Worm (Caenorhabditis elegans): Measurements from ENCODE around the gene B0280.9.

The B0280.9 gene

DNA sequence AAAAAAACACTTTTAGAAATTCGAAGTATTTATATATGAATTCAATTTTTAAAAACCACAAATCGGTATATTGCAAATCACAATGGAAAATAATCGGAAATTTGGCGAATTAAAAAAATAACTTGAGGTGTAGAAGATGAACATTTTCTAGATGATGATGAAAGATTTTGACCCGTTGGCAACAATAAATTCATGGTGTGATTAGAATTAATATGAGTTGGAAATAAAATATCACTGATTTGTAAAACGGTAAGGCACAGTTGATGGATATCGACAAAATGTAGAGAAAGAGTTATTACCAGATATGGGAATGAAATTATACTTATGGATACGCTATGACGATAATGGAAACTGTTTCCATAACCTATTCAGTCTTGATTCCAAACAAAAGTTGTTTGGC is 10.4 kb downstream of the B0280.9 start:
- no peak for TF ChIP-seq klf-2 (GFP tag; conservative IDR thresholded peaks at IDR 0.05)
- no peak for TF ChIP-seq flt-1 (GFP tag; IDR thresholded peaks at IDR 0.05)
- TF ChIP-seq ref-1 (GFP tag; conservative IDR thresholded peaks at IDR 0.05): no peak
- no peak for TF ChIP-seq tab-1 (GFP tag; IDR thresholded peaks at IDR 0.05)
- TF ChIP-seq T22C8.4 (GFP tag; IDR thresholded peaks at IDR 0.05): no peak
- TF ChIP-seq ztf-29 (GFP tag; IDR thresholded peaks at IDR 0.05): no peak

DNA sequence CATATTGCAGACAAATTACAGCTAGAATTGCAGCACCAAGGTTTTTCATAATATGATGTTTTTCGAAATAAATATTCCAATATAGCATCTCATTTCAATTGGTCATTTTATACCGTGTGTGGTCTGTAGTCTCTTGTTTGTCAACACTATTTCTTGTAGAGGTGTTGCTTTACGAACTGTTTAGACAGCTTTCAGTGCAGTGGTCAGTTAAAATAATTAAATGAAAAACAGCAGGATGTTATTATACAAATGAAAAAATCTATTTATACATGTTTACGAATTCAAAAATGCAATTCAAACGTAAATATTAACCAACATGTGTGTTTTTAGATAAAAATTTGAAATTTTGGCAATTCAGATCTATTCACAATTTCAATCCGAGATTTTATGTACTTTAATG is 10.9 kb downstream of the B0280.9 start, which contains the start of gene B0280.7:
TSS of gene B0280.7 (minus strand) at position 101 of the 400 bp plus-strand sequence.
- TF ChIP-seq cog-1 (tag; optimal IDR thresholded peaks at IDR 0.05): no peak
- no peak for TF ChIP-seq flt-1 (GFP tag; IDR thresholded peaks at IDR 0.05)
- no peak for TF ChIP-seq T22C8.4 (GFP tag; IDR thresholded peaks at IDR 0.05)
- TF ChIP-seq ztf-23 (GFP tag; IDR thresholded peaks at IDR 0.05): no peak
- no peak for TF ChIP-seq ref-1 (GFP tag; conservative IDR thresholded peaks at IDR 0.05)
- TF ChIP-seq ztf-29 (GFP tag; IDR thresholded peaks at IDR 0.05): no peak
- TF ChIP-seq klf-2 (GFP tag; conservative IDR thresholded peaks at IDR 0.05): no peak
- no peak for TF ChIP-seq tab-1 (GFP tag; IDR thresholded peaks at IDR 0.05)
- no peak for TF ChIP-seq med-1 (GFP tag; optimal IDR thresholded peaks at IDR 0.05; ENCODE audit: insufficient read depth)

DNA sequence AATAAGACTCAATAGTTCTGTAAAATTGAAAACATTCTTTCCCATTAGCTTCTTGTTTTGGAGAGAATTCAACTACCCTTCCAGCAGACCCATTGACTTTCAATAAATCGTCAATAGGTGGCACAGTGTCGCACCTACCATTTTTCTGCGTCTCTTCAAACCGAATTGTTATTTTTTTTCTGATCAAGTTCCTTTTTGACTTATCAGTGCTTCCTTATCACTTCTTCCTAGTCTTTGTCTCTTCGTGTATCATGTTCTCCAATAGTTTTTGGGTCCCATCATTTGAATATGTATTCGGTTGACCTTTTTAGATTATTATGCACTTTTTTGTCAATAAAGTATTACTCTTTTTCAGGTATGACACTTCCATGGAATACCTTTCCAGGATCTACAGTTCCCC is 14.7 kb downstream of the B0280.9 start, which contains the start of gene odd-1:
TSS of gene odd-1 (plus strand) at position 349 of the 400 bp plus-strand sequence.
- TF ChIP-seq flt-1 (GFP tag; IDR thresholded peaks at IDR 0.05) (no peak), med-1 (GFP tag; optimal IDR thresholded peaks at IDR 0.05; ENCODE audit: insufficient read depth) (no peak)

DNA sequence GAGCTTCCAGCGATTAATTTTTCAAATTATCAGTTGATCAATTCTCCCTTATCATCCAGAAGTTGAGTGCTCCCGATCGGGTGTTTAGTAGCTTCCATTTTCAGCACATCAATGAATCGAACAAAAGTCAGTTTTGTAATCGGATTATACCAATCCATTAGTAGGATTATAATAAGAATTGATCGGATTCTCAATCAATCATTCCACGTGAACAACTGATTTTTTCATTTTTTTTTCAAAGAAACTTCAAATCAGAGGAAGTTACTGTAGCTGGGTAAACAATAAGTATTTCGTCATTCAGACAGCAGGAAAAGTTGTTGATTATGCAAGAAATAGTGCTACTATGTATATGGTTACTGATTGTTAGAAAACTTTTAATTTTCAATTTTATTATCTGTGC is 15.8 kb downstream of the B0280.9 start:
- TF ChIP-seq tab-1 (GFP tag; IDR thresholded peaks at IDR 0.05): no peak
- no peak for TF ChIP-seq ztf-29 (GFP tag; IDR thresholded peaks at IDR 0.05)
- TF ChIP-seq klf-2 (GFP tag; conservative IDR thresholded peaks at IDR 0.05): no peak
- TF ChIP-seq flt-1 (GFP tag; IDR thresholded peaks at IDR 0.05): no peak
- TF ChIP-seq T22C8.4 (GFP tag; IDR thresholded peaks at IDR 0.05): no peak
- no peak for TF ChIP-seq ref-1 (GFP tag; conservative IDR thresholded peaks at IDR 0.05)
- TF ChIP-seq cog-1 (tag; optimal IDR thresholded peaks at IDR 0.05): no peak
- TF ChIP-seq ztf-23 (GFP tag; IDR thresholded peaks at IDR 0.05): no peak
- TF ChIP-seq med-1 (GFP tag; optimal IDR thresholded peaks at IDR 0.05; ENCODE audit: insufficient read depth): no peak

DNA sequence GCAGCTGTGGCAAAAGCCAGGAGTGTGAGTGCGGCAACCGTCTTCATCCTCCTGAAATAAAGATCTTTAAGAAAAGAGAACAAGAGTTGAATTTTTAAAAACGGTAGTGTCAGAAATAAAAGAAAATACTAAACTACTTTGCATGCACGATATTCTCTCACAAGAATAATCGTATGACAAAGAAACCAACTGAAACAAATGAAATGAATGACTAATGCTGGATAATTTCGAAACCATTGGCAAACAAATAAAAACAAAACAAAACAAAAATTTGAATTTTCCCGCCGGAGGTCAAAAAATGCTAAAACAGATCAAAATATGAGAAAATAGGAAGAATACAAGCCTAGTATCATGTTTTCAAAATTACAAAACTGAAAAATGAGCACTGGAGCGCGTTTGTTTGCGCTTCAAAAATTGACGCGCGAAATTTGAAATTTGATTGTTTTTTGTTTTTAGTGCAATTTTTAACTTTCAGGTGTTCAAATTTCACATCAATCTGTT is 18.7 kb downstream of the B0280.9 start, which contains the start of gene cpg-2:
TSS of gene cpg-2 (minus strand) at position 51 of the 501 bp plus-strand sequence.
- no peak for TF ChIP-seq tab-1 (GFP tag; IDR thresholded peaks at IDR 0.05)
- TF ChIP-seq klf-2 (GFP tag; conservative IDR thresholded peaks at IDR 0.05): no peak
- TF ChIP-seq ztf-23 (GFP tag; IDR thresholded peaks at IDR 0.05): no peak
- no peak for TF ChIP-seq flt-1 (GFP tag; IDR thresholded peaks at IDR 0.05)
- no peak for TF ChIP-seq ref-1 (GFP tag; conservative IDR thresholded peaks at IDR 0.05)
- no peak for TF ChIP-seq ztf-29 (GFP tag; IDR thresholded peaks at IDR 0.05)
- TF ChIP-seq T22C8.4 (GFP tag; IDR thresholded peaks at IDR 0.05): no peak
- TF ChIP-seq med-1 (GFP tag; optimal IDR thresholded peaks at IDR 0.05; ENCODE audit: insufficient read depth): no peak
- no peak for TF ChIP-seq cog-1 (tag; optimal IDR thresholded peaks at IDR 0.05)

DNA sequence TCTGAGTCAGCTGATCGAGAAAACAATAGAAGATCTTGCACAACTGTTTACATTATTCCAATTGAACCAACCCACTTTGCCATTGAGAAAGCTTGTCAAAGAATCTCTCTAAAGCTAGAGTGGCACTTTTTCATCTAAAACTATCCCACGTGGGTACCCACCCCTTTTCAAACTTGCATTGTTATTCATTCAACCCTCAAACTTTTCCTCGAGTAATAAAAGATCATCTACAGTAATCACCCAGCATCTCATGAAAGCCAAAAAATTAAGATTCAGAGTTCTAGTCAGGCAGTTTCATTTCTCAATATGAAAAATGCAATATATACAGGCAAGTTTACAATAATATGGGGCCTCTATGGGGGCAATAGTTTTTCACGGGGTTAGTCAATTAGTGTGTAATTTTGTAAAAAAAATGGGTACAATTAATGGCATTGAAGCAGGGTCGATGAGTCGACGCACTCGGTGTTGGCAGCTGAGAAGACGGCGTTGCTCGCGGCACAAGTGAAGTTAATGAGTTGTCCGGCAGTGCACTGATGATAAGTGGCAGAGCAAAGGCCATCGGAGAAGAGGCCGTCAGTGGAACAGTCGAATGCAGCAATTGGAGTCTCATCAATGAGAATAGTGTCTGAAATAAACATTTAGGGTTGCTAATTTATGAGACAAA is 20.7 kb downstream of the B0280.9 start:
- no peak for TF ChIP-seq cog-1 (tag; optimal IDR thresholded peaks at IDR 0.05)

DNA sequence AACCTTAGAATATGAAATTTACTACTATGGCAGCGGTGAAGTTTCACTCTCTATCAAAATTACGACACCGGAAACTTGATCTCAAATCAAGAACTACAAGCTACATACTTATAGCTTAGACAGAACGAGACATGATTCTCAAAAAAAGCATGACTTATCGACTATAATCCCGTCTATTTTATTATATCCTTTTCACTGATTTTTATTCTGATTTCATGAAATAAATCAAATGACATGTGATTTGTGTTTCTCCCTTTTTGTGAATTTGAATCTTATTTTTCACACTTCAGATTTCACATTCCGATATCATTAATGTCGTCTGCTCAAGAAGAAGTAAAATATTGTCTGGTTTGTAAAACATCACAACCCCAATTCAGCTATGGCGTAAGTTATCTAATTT is 22.7 kb downstream of the B0280.9 start, which contains the start of gene ZK418.11:
TSS of gene ZK418.11 (plus strand) at position 289 of the 400 bp plus-strand sequence.
- TF ChIP-seq flt-1 (GFP tag; IDR thresholded peaks at IDR 0.05) (no peak), ref-1 (GFP tag; conservative IDR thresholded peaks at IDR 0.05) (no peak), T22C8.4 (GFP tag; IDR thresholded peaks at IDR 0.05) (no peak), cog-1 (tag; optimal IDR thresholded peaks at IDR 0.05) (no peak), ztf-23 (GFP tag; IDR thresholded peaks at IDR 0.05) (no peak), tab-1 (GFP tag; IDR thresholded peaks at IDR 0.05) (no peak)

DNA sequence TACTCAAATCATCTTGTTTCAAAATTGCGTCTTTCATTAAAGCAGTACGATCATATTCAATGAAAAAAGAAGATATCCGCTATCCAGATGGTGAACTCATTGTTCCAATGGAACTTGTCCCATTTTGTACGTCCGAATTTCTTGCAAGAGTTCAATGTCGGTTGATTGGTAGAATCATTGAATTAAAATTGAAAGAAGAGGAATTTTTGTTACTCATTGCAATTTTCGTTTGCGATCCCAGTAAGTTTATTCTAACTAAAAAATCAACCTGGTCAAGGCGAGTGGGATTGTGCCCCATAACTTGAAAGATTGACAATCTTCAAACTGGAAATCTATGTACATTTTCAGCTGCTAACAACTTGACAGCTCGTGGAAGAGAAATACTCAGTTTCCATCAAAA is 26.2 kb downstream of the B0280.9 start:
- TF ChIP-seq ztf-23 (GFP tag; IDR thresholded peaks at IDR 0.05) (no peak), T22C8.4 (GFP tag; IDR thresholded peaks at IDR 0.05) (no peak), med-1 (GFP tag; optimal IDR thresholded peaks at IDR 0.05; ENCODE audit: insufficient read depth) (no peak), tab-1 (GFP tag; IDR thresholded peaks at IDR 0.05) (no peak), ref-1 (GFP tag; conservative IDR thresholded peaks at IDR 0.05) (no peak), klf-2 (GFP tag; conservative IDR thresholded peaks at IDR 0.05) (no peak), ztf-29 (GFP tag; IDR thresholded peaks at IDR 0.05) (no peak), cog-1 (tag; optimal IDR thresholded peaks at IDR 0.05) (no peak)

DNA sequence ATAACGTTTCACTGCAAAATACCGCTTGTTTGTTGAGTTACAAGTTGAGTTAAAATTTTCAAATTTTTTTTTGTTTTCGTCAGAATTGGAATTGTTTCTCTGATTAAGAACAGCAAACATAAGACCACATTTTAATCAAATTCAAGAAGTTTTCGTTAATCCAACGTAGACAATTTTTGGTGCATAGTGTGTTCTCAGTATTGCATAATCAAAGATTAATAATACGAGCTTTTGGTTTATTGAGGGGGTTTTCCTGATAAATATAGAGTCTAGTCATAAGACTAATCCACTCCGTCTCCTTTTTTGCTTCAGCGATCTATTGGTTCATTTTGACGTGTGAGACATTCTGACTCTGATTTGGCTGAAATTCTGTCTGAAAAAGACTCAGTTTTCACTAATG is 27.5 kb downstream of the B0280.9 start, which contains the start of gene nhr-9:
TSS of gene nhr-9 (plus strand) at position 307 of the 400 bp plus-strand sequence.
- no peak for TF ChIP-seq cog-1 (tag; optimal IDR thresholded peaks at IDR 0.05)
- no peak for TF ChIP-seq klf-2 (GFP tag; conservative IDR thresholded peaks at IDR 0.05)
- no peak for TF ChIP-seq ztf-29 (GFP tag; IDR thresholded peaks at IDR 0.05)
- TF ChIP-seq tab-1 (GFP tag; IDR thresholded peaks at IDR 0.05): no peak
- no peak for TF ChIP-seq ztf-23 (GFP tag; IDR thresholded peaks at IDR 0.05)
- TF ChIP-seq med-1 (GFP tag; optimal IDR thresholded peaks at IDR 0.05; ENCODE audit: insufficient read depth): no peak
- no peak for TF ChIP-seq ref-1 (GFP tag; conservative IDR thresholded peaks at IDR 0.05)
- TF ChIP-seq T22C8.4 (GFP tag; IDR thresholded peaks at IDR 0.05): no peak

DNA sequence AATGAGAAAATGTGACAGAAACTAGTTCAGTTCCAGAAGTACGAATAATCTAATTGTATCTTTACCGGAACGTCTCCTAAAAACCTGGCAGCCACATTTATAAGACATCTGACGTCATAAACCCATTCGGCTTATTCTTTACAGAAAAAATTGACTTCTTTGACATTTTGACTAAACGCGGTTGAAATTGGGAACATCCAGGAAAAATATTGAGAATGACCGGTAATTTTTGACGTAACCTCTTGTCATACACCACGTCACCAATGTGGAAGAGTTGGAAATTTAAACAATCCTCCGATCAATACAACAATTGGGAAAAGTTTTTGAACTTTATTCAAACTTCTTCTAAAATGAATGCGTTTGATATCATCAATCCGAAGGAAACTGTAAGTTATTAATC is 31.7 kb downstream of the B0280.9 start, which contains the start of gene ZK418.2:
TSS of gene ZK418.2 (plus strand) at position 301 of the 400 bp plus-strand sequence.
- no peak for TF ChIP-seq ztf-23 (GFP tag; IDR thresholded peaks at IDR 0.05)
- TF ChIP-seq T22C8.4 (GFP tag; IDR thresholded peaks at IDR 0.05): no peak
- TF ChIP-seq tab-1 (GFP tag; IDR thresholded peaks at IDR 0.05): no peak
- no peak for TF ChIP-seq cog-1 (tag; optimal IDR thresholded peaks at IDR 0.05)
- no peak for TF ChIP-seq ref-1 (GFP tag; conservative IDR thresholded peaks at IDR 0.05)
- TF ChIP-seq klf-2 (GFP tag; conservative IDR thresholded peaks at IDR 0.05): no peak
- no peak for TF ChIP-seq ztf-29 (GFP tag; IDR thresholded peaks at IDR 0.05)
- TF ChIP-seq med-1 (GFP tag; optimal IDR thresholded peaks at IDR 0.05; ENCODE audit: insufficient read depth): no peak
- no peak for TF ChIP-seq flt-1 (GFP tag; IDR thresholded peaks at IDR 0.05)
